Fruit fly (Drosophila melanogaster) whole organism, embryonic: Measurements from ENCODE around the gene ssp.

Experiments used
- CG10321 ChIP-seq: fragments of 200-800 bp; sonication (Bioruptor generic); IDR thresholded peaks from 2 replicates; pipeline ENCODE4 v1.3.6; 2022; ENCODE audit warnings: missing biosample characterization, missing genetic modification characterization
- CG10654 ChIP-seq: fragments of 200-800 bp; sonication (Bioruptor generic); optimal IDR thresholded peaks from 2 replicates; lab custom pipeline; 2016; ENCODE audit warnings: missing biosample characterization, missing genetic modification characterization
- CG7745 ChIP-seq: fragments of 200-800 bp; sonication (Bioruptor generic); optimal IDR thresholded peaks from 2 replicates; lab custom pipeline; 2018; ENCODE audit warnings: missing biosample characterization, mild to moderate bottlenecking, missing genetic modification characterization, moderate library complexity
- TFAM ChIP-seq: fragments of 200-800 bp; sonication (Bioruptor generic); optimal IDR thresholded peaks from 2 replicates; lab custom pipeline; 2017; ENCODE audit warnings: missing biosample characterization, missing genetic modification characterization, inconsistent platforms
- hth ChIP-seq: fragments of >200 bp; optimal IDR thresholded peaks from 2 replicates; lab custom pipeline; 2017; ENCODE audit warnings: inconsistent platforms
- lov ChIP-seq, 2 experiments: fragments of 200-800 bp in 1 of 2; fragments of >200 bp in 1 of 2; sonication (Bioruptor generic) in 1 of 2; IDR thresholded peaks in 1 of 2; optimal IDR thresholded peaks in 1 of 2; 2 replicates in 1 of 2; 3 replicates in 1 of 2; pipeline versions ENCODE4 v1.3.6 to Lab custom; 2017 to 2022; ENCODE audit warnings: missing biosample characterization in 1 of 2, missing genetic modification characterization in 1 of 2
- psq ChIP-seq: fragments of 200-800 bp; sonication (Bioruptor generic); optimal IDR thresholded peaks from 2 replicates; lab custom pipeline; 2017; ENCODE audit warnings: missing biosample characterization, missing genetic modification characterization

DNA sequence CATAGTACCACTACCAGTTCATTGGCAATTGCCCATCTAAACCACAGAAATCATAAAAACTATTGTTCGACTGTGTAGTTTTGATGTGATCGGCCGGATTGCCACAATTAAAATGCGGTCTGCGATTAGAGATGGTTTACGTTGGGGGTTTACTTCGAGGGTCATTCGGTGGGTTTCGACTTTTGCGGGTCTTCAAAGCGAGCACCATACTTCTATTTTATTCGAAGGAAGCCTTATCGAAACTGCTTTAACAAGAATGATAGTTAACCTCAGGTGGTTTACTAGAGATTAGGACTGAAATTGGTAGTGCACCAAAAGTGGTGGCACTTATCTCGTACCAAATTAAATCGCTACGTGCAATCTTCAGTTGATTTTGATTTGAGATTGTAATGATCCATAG lies 40.1 kb upstream of the ssp start:
- TF ChIP-seq psq (GFP tag; lab: Kevin White, UChicago) (no peak), lov (optimal IDR thresholded peaks at IDR 0.05; lab: Kevin White, UChicago) (no peak), lov (GFP tag; IDR thresholded peaks at IDR 0.05; lab: Robert Waterston, UW) (no peak), CG10654 (GFP tag; lab: Kevin White, UChicago) (no peak), TFAM (no peak), CG7745 (tag; lab: Kevin White, UChicago) (no peak), hth (no peak), CG10321 (no peak)
